Worm (Caenorhabditis elegans) whole organism, L2 larva: Measurements from ENCODE around the gene ess-2.
A peak's percentile ranks its signal among the peaks of the same experiment; 100 is the strongest.

Experiments used
- C34F6.9 ChIP-seq: fragments of 150-350 bp; optimal IDR thresholded peaks from 2 replicates; lab custom pipeline; 2014; ENCODE audit warnings: missing biosample characterization, missing genetic modification characterization
- ZK546.5 ChIP-seq: sonication (generic microtip); optimal IDR thresholded peaks from 2 replicates; lab custom pipeline; 2017; ENCODE audit warnings: missing biosample characterization, missing genetic modification characterization
- aly-2 ChIP-seq: fragments of 150-350 bp; optimal IDR thresholded peaks from 2 replicates; lab custom pipeline; 2014; ENCODE audit warnings: missing biosample characterization, missing genetic modification characterization
- ama-1 ChIP-seq: fragments of 150-350 bp; optimal IDR thresholded peaks from 2 replicates; lab custom pipeline; 2018; ENCODE audit warnings: inconsistent platforms
- ceh-16 ChIP-seq: fragments of 150-350 bp; optimal IDR thresholded peaks from 2 replicates; lab custom pipeline; 2014; ENCODE audit warnings: missing biosample characterization, missing genetic modification characterization
- ceh-82 ChIP-seq: fragments of 150-350 bp; optimal IDR thresholded peaks from 2 replicates; lab custom pipeline; 2014; ENCODE audit warnings: missing biosample characterization, missing genetic modification characterization
- crh-2 ChIP-seq: sonication (generic microtip); optimal IDR thresholded peaks from 2 replicates; lab custom pipeline; 2017; ENCODE audit warnings: missing biosample characterization, missing genetic modification characterization
- dmd-4 ChIP-seq: sonication (generic microtip); optimal IDR thresholded peaks from 2 replicates; lab custom pipeline; 2017; ENCODE audit warnings: missing biosample characterization, missing genetic modification characterization
- egl-27 ChIP-seq: sonication (generic microtip); optimal IDR thresholded peaks from 3 replicates; lab custom pipeline; 2017; ENCODE audit warnings: missing biosample characterization, missing genetic modification reagents, missing genetic modification characterization
- elt-1 ChIP-seq: fragments of 150-350 bp; optimal IDR thresholded peaks from 2 replicates; lab custom pipeline; 2014; ENCODE audit warnings: missing biosample characterization, missing genetic modification characterization
- fos-1 ChIP-seq: fragments of 150-350 bp; optimal IDR thresholded peaks from 2 replicates; lab custom pipeline; 2014; ENCODE audit warnings: missing biosample characterization, missing genetic modification characterization
- gmeb-1 ChIP-seq: fragments of 150-350 bp; optimal IDR thresholded peaks from 2 replicates; lab custom pipeline; 2014; ENCODE audit warnings: missing biosample characterization, missing genetic modification characterization
- lin-11 ChIP-seq: fragments of 150-350 bp; sonication (generic microtip); optimal IDR thresholded peaks from 2 replicates; lab custom pipeline; 2014; ENCODE audit warnings: missing biosample characterization, missing genetic modification characterization, inconsistent platforms, mixed read lengths
- lin-13 ChIP-seq: fragments of 150-350 bp; optimal IDR thresholded peaks from 2 replicates; lab custom pipeline; 2014; ENCODE audit warnings: missing biosample characterization, missing genetic modification reagents, missing genetic modification characterization
- lsy-2 ChIP-seq, 2 experiments: fragments of 150-350 bp in 1 of 2; sonication (generic microtip) in 1 of 2; optimal IDR thresholded peaks; 2 replicates each; lab custom pipeline; 2014 to 2017; ENCODE audit warnings: missing biosample characterization in 2 of 2, missing genetic modification characterization in 2 of 2
- mab-5 ChIP-seq: fragments of 150-350 bp; optimal IDR thresholded peaks from 2 replicates; lab custom pipeline; 2014; ENCODE audit warnings: missing biosample characterization, missing genetic modification characterization
- nhr-10 ChIP-seq: sonication (generic microtip); optimal IDR thresholded peaks from 2 replicates; lab custom pipeline; 2017; ENCODE audit warnings: missing biosample characterization, missing genetic modification characterization
- nhr-12 ChIP-seq: fragments of 150-350 bp; optimal IDR thresholded peaks from 2 replicates; lab custom pipeline; 2014; ENCODE audit warnings: missing biosample characterization, missing genetic modification characterization
- nhr-129 ChIP-seq: fragments of 150-350 bp; optimal IDR thresholded peaks from 2 replicates; lab custom pipeline; 2014; ENCODE audit warnings: missing biosample characterization, missing genetic modification characterization
- nhr-21 ChIP-seq: fragments of 150-350 bp; optimal IDR thresholded peaks from 2 replicates; lab custom pipeline; 2014; ENCODE audit warnings: missing biosample characterization, missing genetic modification characterization
- nhr-237 ChIP-seq: fragments of 150-350 bp; optimal IDR thresholded peaks from 2 replicates; lab custom pipeline; 2014; ENCODE audit warnings: missing biosample characterization, missing genetic modification characterization
- nhr-25 ChIP-seq: fragments of 150-350 bp; sonication (generic microtip); optimal IDR thresholded peaks from 3 replicates; lab custom pipeline; 2014; ENCODE audit warnings: missing biosample characterization, missing genetic modification characterization
- nhr-6 ChIP-seq: fragments of 150-350 bp; optimal IDR thresholded peaks from 2 replicates; lab custom pipeline; 2014; ENCODE audit warnings: missing biosample characterization, missing genetic modification characterization
- nhr-77 ChIP-seq: fragments of 150-350 bp; optimal IDR thresholded peaks from 2 replicates; lab custom pipeline; 2014; ENCODE audit warnings: missing biosample characterization, missing genetic modification characterization
- peb-1 ChIP-seq: fragments of 150-350 bp; optimal IDR thresholded peaks from 2 replicates; lab custom pipeline; 2014; ENCODE audit warnings: missing biosample characterization, missing genetic modification characterization
- sem-4 ChIP-seq: fragments of 150-350 bp; optimal IDR thresholded peaks from 2 replicates; lab custom pipeline; 2014; ENCODE audit warnings: missing biosample characterization, missing genetic modification reagents, missing genetic modification characterization
- skn-1 ChIP-seq: sonication (generic microtip); optimal IDR thresholded peaks from 2 replicates; lab custom pipeline; 2017; ENCODE audit warnings: missing biosample characterization, missing genetic modification characterization
- sma-3 ChIP-seq: sonication (generic microtip); optimal IDR thresholded peaks from 2 replicates; lab custom pipeline; 2016; ENCODE audit warnings: missing genetic modification reagents, missing genetic modification characterization, missing compliant biosample characterization
- sma-9 ChIP-seq, 2 experiments: fragments of 150-350 bp in 1 of 2; sonication (generic microtip) in 1 of 2; optimal IDR thresholded peaks; 2 replicates each; lab custom pipeline; 2014 to 2016; ENCODE audit warnings: missing genetic modification characterization in 2 of 2, mild to moderate bottlenecking in 1 of 2, missing biosample characterization in 1 of 2, missing compliant biosample characterization in 1 of 2, missing genetic modification reagents in 1 of 2, moderate library complexity in 1 of 2
- unc-55 ChIP-seq: fragments of 150-350 bp; sonication (generic microtip); optimal IDR thresholded peaks from 3 replicates; lab custom pipeline; 2014; ENCODE audit warnings: missing biosample characterization, missing genetic modification reagents, missing genetic modification characterization
- unc-62 ChIP-seq: fragments of 150-350 bp; optimal IDR thresholded peaks from 2 replicates; lab custom pipeline; 2014; ENCODE audit warnings: missing biosample characterization, missing genetic modification reagents, missing genetic modification characterization
- zag-1 ChIP-seq: fragments of 150-350 bp; optimal IDR thresholded peaks from 2 replicates; lab custom pipeline; 2014; ENCODE audit warnings: missing biosample characterization, missing genetic modification characterization
- ztf-1 ChIP-seq: fragments of 200-800 bp; sonication (Bioruptor generic); conservative IDR thresholded peaks from 2 replicates; pipeline ENCODE4 v1.3.6; 2022; ENCODE audit warnings: missing genetic modification characterization, missing compliant biosample characterization
- ztf-11 ChIP-seq: sonication (generic microtip); optimal IDR thresholded peaks from 2 replicates; lab custom pipeline; 2017; ENCODE audit warnings: missing biosample characterization, missing genetic modification characterization

Gene ess-2

ce11 chrIII:8490254-8490653 lies at the start of gene ess-2, which contains the start of gene F42H10.2:
TSS of gene ess-2 (minus strand) at chrIII:8490352.
TSS of gene F42H10.2 (plus strand) at chrIII:8490620.
- TF ChIP-seq dmd-4 (tag; lab: Kevin White, UChicago) (no peak), ZK546.5 (no peak), crh-2 (tag; lab: Kevin White, UChicago) (peak; percentile 47), zag-1 (tag; lab: Kevin White, UChicago) (no peak), sma-3 (GFP tag; lab: Kevin White, UChicago) (peak; percentile 22), gmeb-1 (tag; lab: Kevin White, UChicago) (peak; percentile 49), unc-55 (GFP tag; lab: Kevin White, UChicago) (peak; percentile 86), fos-1 (peak; percentile 42), egl-27 (tag; lab: Kevin White, UChicago) (no peak), ceh-16 (tag; lab: Kevin White, UChicago) (no peak), lsy-2 (tag; optimal IDR thresholded peaks at IDR 0.05; lab: Kevin White, UChicago) (peak in 1 of 2 experiments; percentile 78), nhr-10 (no peak), nhr-237 (no peak), mab-5 (tag; lab: Kevin White, UChicago) (no peak), unc-62 (GFP tag; lab: Kevin White, UChicago) (no peak), nhr-129 (tag; lab: Kevin White, UChicago) (peak; percentile 25), nhr-25 (tag; lab: Kevin White, UChicago) (peak; percentile 54), sem-4 (tag; lab: Kevin White, UChicago) (no peak), C34F6.9 (peak; percentile 83), lin-13 (peak; percentile 19)

- no peak for TF ChIP-seq C34F6.9
- TF ChIP-seq ZK546.5, result no peak
- no peak for TF ChIP-seq ceh-82 (tag; lab: Kevin White, UChicago)
- TF ChIP-seq dmd-4 (tag; lab: Kevin White, UChicago), result no peak
- TF ChIP-seq nhr-6, result no peak
- TF ChIP-seq ztf-11 (tag; lab: Kevin White, UChicago), result no peak
- TF ChIP-seq skn-1, result no peak
- no peak for TF ChIP-seq sma-3 (GFP tag; lab: Kevin White, UChicago)
- TF ChIP-seq nhr-237, result no peak
- TF ChIP-seq elt-1 (tag; lab: Kevin White, UChicago), result no peak
Observed at ce11 chrIII:8535445-8535844, 45.3 kb upstream of the ess-2 start.

- TF ChIP-seq sem-4 (tag; lab: Kevin White, UChicago), result no peak
- no peak for TF ChIP-seq nhr-77
- no peak for TF ChIP-seq sma-9 (GFP tag; optimal IDR thresholded peaks at IDR 0.05; lab: Kevin White, UChicago)
- no peak for TF ChIP-seq sma-9 (tag; optimal IDR thresholded peaks at IDR 0.05; lab: Kevin White, UChicago)
- TF ChIP-seq ama-1 (lab: Kevin White, UChicago), result no peak
- TF ChIP-seq ztf-1 (GFP tag; lab: Robert Waterston, UW), result no peak
- TF ChIP-seq skn-1, result no peak
- TF ChIP-seq nhr-12 (tag; lab: Kevin White, UChicago), result no peak
- TF ChIP-seq fos-1, result no peak
- no peak for TF ChIP-seq peb-1 (tag; lab: Kevin White, UChicago)
- no peak for TF ChIP-seq aly-2 (tag; lab: Kevin White, UChicago)
- no peak for TF ChIP-seq lin-11 (tag; lab: Kevin White, UChicago)
- no peak for TF ChIP-seq ZK546.5
Observed at ce11 chrIII:8534647-8535181, 44.6 kb upstream of the ess-2 start, which contains the start of gene trp-1. TSS of gene trp-1 (plus strand) at chrIII:8535131.

- TF ChIP-seq C34F6.9 (peak; percentile 16), crh-2 (tag; lab: Kevin White, UChicago) (no peak), nhr-21 (tag; lab: Kevin White, UChicago) (no peak), unc-62 (GFP tag; lab: Kevin White, UChicago) (no peak), zag-1 (tag; lab: Kevin White, UChicago) (no peak)
Observed at ce11 chrIII:8533900-8534299, 43.7 kb upstream of the ess-2 start.

- TF ChIP-seq mab-5 (tag; lab: Kevin White, UChicago), result no peak
- no peak for TF ChIP-seq peb-1 (tag; lab: Kevin White, UChicago)
- no peak for TF ChIP-seq ztf-1 (GFP tag; lab: Robert Waterston, UW)
- TF ChIP-seq lin-13, result no peak
- TF ChIP-seq nhr-12 (tag; lab: Kevin White, UChicago), result no peak
- TF ChIP-seq gmeb-1 (tag; lab: Kevin White, UChicago), result no peak
Observed at ce11 chrIII:8529772-8530171, 39.6 kb upstream of the ess-2 start, which contains the start of gene ZC21.10. TSS of gene ZC21.10 (plus strand) at chrIII:8530072.
